Fruit fly (Drosophila melanogaster): Measurements from ENCODE around the gene pbl.

DNA sequence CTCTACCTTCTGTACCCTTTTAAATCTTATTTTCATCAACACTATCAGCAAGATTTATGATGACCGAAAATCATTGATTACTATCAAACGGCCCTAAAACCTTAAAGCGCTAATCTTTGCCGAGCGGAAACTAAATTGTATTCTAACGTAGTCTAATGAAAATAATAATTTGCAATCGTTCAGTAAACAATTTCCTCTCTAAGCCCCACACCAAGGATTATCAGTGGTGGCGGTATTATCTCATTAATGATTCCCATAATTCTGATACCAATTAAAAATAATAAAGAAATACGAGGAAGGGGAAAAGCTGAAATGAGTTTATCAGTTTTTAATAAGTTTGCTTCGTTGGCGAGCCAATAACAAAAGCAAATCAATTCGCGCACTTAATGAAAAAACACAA is 32.2 kb upstream of the pbl start:
- TF ChIP-seq Crg-1 (GFP tag; optimal IDR thresholded peaks at IDR 0.05) (no peak), CG7101 (tag; optimal IDR thresholded peaks at IDR 0.05) (no peak), ovo (GFP tag; optimal IDR thresholded peaks at IDR 0.05) (no peak), cnc (optimal IDR thresholded peaks at IDR 0.05) (no peak), CG12768 (GFP tag; optimal IDR thresholded peaks at IDR 0.05) (no peak), CG1620 (GFP tag; optimal IDR thresholded peaks at IDR 0.05) (no peak), CG7045 (GFP tag; optimal IDR thresholded peaks at IDR 0.05) (no peak), pad (GFP tag; optimal IDR thresholded peaks at IDR 0.05) (no peak), CG33017 (tag; optimal IDR thresholded peaks at IDR 0.05) (no peak), Hr96 (GFP tag; optimal IDR thresholded peaks at IDR 0.05) (no peak), toe (GFP tag; optimal IDR thresholded peaks at IDR 0.05) (no peak), CG14711 (tag; optimal IDR thresholded peaks at IDR 0.05) (no peak), Clk (GFP tag; optimal IDR thresholded peaks at IDR 0.05) (no peak)

All from whole organism, adult.